Fruit fly (Drosophila melanogaster): ENCODE measurements around the gene CG5342.

CG5342 gene

dm6 chr3R:11623025-11623424 is 44.4 kb downstream of the CG5342 start, which contains the start of gene CG14711 (continued):
- TF ChIP-seq CG9215 (GFP tag; IDR thresholded peaks at IDR 0.05) = peak; percentile 66
- TF ChIP-seq Deaf1 (tag; optimal IDR thresholded peaks at IDR 0.05) = no peak
- no peak for TF ChIP-seq crol (GFP tag; IDR thresholded peaks at IDR 0.05)
- TF ChIP-seq cas (GFP tag; IDR thresholded peaks at IDR 0.05) = peak; percentile 73
- TF ChIP-seq CG10543 (GFP tag; optimal IDR thresholded peaks at IDR 0.05) = peak; percentile 81
- TF ChIP-seq Fer3 (tag; optimal IDR thresholded peaks at IDR 0.05) = peak; percentile 84
- peak; percentile 27 for TF ChIP-seq NC2α (GFP tag; optimal IDR thresholded peaks at IDR 0.05)
- TF ChIP-seq stwl (tag; optimal IDR thresholded peaks at IDR 0.05) = peak; percentile 96
- TF ChIP-seq hb (GFP tag; IDR thresholded peaks at IDR 0.05; ENCODE audit: partially characterized antibody) = peak; percentile 77; the same call in 2 of the 3 replicates
- TF ChIP-seq trh (GFP tag; optimal IDR thresholded peaks at IDR 0.05) = peak; percentile 66
- peak; percentile 92 for TF ChIP-seq CG13287 (GFP tag; IDR thresholded peaks at IDR 0.05; ENCODE audit: partially characterized antibody)
- peak; percentile 80 for TF ChIP-seq Ssrp (tag; optimal IDR thresholded peaks at IDR 0.05)
- TF ChIP-seq ken (GFP tag; IDR thresholded peaks at IDR 0.05) = peak; percentile 65; the same call in 1 of the 3 replicates
- TF ChIP-seq CG15011 (GFP tag; optimal IDR thresholded peaks at IDR 0.05) = no peak
- no peak for TF ChIP-seq disco-r (GFP tag; optimal IDR thresholded peaks at IDR 0.05)
- peak; percentile 16 for TF ChIP-seq TFAM (GFP tag; optimal IDR thresholded peaks at IDR 0.05)
- peak; percentile 74 for TF ChIP-seq kay (GFP tag; optimal IDR thresholded peaks at IDR 0.05)
- TF ChIP-seq Stat92E (GFP tag; optimal IDR thresholded peaks at IDR 0.05) = peak in 1 of 3 experiments; percentile 71
- TF ChIP-seq Bdp1 (GFP tag; optimal IDR thresholded peaks at IDR 0.05) = peak; percentile 71
- peak; percentile 90 for TF ChIP-seq az2 (GFP tag; optimal IDR thresholded peaks at IDR 0.05)
- peak; percentile 92 for TF ChIP-seq Xbp1 (GFP tag; optimal IDR thresholded peaks at IDR 0.05)
- TF ChIP-seq CG34422 (GFP tag; IDR thresholded peaks at IDR 0.05) = peak; percentile 82
- peak; percentile 89 for TF ChIP-seq CG32532 (GFP tag; IDR thresholded peaks at IDR 0.05)
- TF ChIP-seq ems (GFP tag; optimal IDR thresholded peaks at IDR 0.05) = peak; percentile 80
- TF ChIP-seq Sox102F (GFP tag; optimal IDR thresholded peaks at IDR 0.05) = no peak
- TF ChIP-seq CG7963 (GFP tag; IDR thresholded peaks at IDR 0.05; ENCODE audit: partially characterized antibody) = peak; percentile 43; the same call in 1 of the 3 replicates
- no peak; the same call in 1 of the 2 replicates for TF ChIP-seq GATAe (GFP tag; conservative IDR thresholded peaks at IDR 0.05)
- peak; percentile 47 for TF ChIP-seq CG7745 (tag; optimal IDR thresholded peaks at IDR 0.05)
- peak; percentile 82 for TF ChIP-seq hbn (GFP tag; IDR thresholded peaks at IDR 0.05; ENCODE audit: partially characterized antibody)
- TF ChIP-seq C15 (GFP tag; IDR thresholded peaks at IDR 0.05) = peak; percentile 82; the same call in 2 of the 3 replicates
- TF ChIP-seq CG16813 (GFP tag; IDR thresholded peaks at IDR 0.05; ENCODE audit: partially characterized antibody) = peak; percentile 79
- TF ChIP-seq grn (GFP tag; optimal IDR thresholded peaks at IDR 0.05) = peak; percentile 58
- peak; percentile 80 for TF ChIP-seq Awh (GFP tag; IDR thresholded peaks at IDR 0.05)
- TF ChIP-seq CG8924 (tag; optimal IDR thresholded peaks at IDR 0.05) = peak; percentile 88
- no peak for TF ChIP-seq CG18599 (GFP tag; optimal IDR thresholded peaks at IDR 0.05)
- no peak for TF ChIP-seq fru (optimal IDR thresholded peaks at IDR 0.05)
- TF ChIP-seq grau (tag; optimal IDR thresholded peaks at IDR 0.05) = peak; percentile 85
- peak; percentile 77 for TF ChIP-seq HLH4C (GFP tag; IDR thresholded peaks at IDR 0.05; ENCODE audit: partially characterized antibody)
- peak; percentile 19 for TF ChIP-seq psq (GFP tag; optimal IDR thresholded peaks at IDR 0.05)
- peak; percentile 98 for TF ChIP-seq CG14710 (tag; optimal IDR thresholded peaks at IDR 0.05)
- TF ChIP-seq Hr51 (GFP tag; optimal IDR thresholded peaks at IDR 0.05) = peak in 1 of 2 experiments; percentile 64
- TF ChIP-seq eyg (GFP tag; optimal IDR thresholded peaks at IDR 0.05) = peak; percentile 38
- TF ChIP-seq sqz (GFP tag; optimal IDR thresholded peaks at IDR 0.05) = no peak
- TF ChIP-seq CG18619 (GFP tag; optimal IDR thresholded peaks at IDR 0.05) = peak; percentile 64
- TF ChIP-seq CG10274 (GFP tag; optimal IDR thresholded peaks at IDR 0.05) = peak; percentile 0
- peak; percentile 72 for TF ChIP-seq ttk (GFP tag; IDR thresholded peaks at IDR 0.05)
- TF ChIP-seq CG6854 (GFP tag; optimal IDR thresholded peaks at IDR 0.05) = peak; percentile 60
- TF ChIP-seq jumu (GFP tag; optimal IDR thresholded peaks at IDR 0.05) = peak; percentile 58
- peak; percentile 65 for TF ChIP-seq CG4854 (GFP tag; optimal IDR thresholded peaks at IDR 0.05)
- peak; percentile 84 for TF ChIP-seq tin (GFP tag; optimal IDR thresholded peaks at IDR 0.05)

Measured in whole organism, embryonic.